Fruit fly (Drosophila melanogaster): ENCODE data around the gene CG42554.

DNA sequence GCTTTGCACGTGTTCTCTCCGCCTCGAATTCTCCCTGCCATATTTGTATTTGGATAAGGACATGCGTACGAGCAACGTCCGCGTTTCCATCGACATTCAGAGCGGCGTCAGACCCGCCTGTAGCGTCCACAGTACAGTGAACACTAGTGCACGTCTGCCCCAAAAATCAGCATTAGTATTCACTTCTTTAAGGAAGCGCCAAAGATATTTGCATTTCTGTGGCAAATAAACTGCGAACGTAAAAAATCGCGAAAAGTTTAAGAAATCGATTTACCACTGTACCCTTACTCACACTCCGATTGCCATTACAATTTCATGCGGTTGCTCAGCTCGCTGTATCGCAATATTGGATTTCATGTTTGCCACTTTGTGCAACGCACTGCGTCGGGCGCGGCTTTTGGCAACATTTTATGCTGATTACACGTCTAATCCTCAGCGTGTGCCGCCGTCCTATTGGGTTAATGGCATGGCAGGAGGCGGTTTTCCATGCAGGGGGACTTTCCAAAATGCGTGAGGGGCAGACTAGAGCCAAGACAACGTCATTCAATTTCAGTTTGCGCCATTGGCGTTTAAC, 32.7 kb upstream of the CG42554 start:
- TF ChIP-seq CG8478 (optimal IDR thresholded peaks at IDR 0.05): no peak
- TF ChIP-seq CTCF (optimal IDR thresholded peaks at IDR 0.05): no peak

All from S2 (cell line).